Fruit fly (Drosophila melanogaster) whole organism, embryonic: Measurements from ENCODE around the gene spg.
A peak's percentile ranks its signal among the peaks of the same experiment; 100 is the strongest.

Source experiments
- CG10565 ChIP-seq: fragments of 200-800 bp; sonication (Bioruptor generic); optimal IDR thresholded peaks from 3 replicates; lab custom pipeline; 2016; ENCODE audit warnings: missing biosample characterization, mild to moderate bottlenecking, missing genetic modification characterization
- CG13296 ChIP-seq: fragments of 200-800 bp; sonication (Bioruptor generic); optimal IDR thresholded peaks from 3 replicates; lab custom pipeline; 2018; ENCODE audit warnings: missing biosample characterization, mild to moderate bottlenecking, missing genetic modification characterization
- CG14441 ChIP-seq: fragments of 200-800 bp; sonication (Bioruptor generic); IDR thresholded peaks from 2 replicates; pipeline ENCODE4 v1.3.6; 2022; ENCODE audit warnings: missing biosample characterization, missing genetic modification characterization
- CG1602 ChIP-seq: fragments of 200-800 bp; sonication (Bioruptor generic); optimal IDR thresholded peaks from 3 replicates; lab custom pipeline; 2016; ENCODE audit warnings: missing biosample characterization, missing genetic modification characterization
- CG17328 ChIP-seq: fragments of 200-800 bp; sonication (Bioruptor generic); IDR thresholded peaks from 2 replicates; pipeline ENCODE4 v1.3.6; 2022; ENCODE audit warnings: missing biosample characterization, missing genetic modification characterization
- CG17612 ChIP-seq: fragments of 200-800 bp; sonication (Bioruptor generic); IDR thresholded peaks from 2 replicates; pipeline ENCODE4 v1.3.6; 2022; ENCODE audit warnings: missing biosample characterization, missing genetic modification characterization
- CG18764 ChIP-seq: fragments of 200-800 bp; sonication (Bioruptor generic); optimal IDR thresholded peaks from 3 replicates; lab custom pipeline; 2016; ENCODE audit warnings: missing biosample characterization, missing genetic modification characterization
- CG2875 ChIP-seq: fragments of 200-800 bp; sonication (Bioruptor generic); optimal IDR thresholded peaks from 2 replicates; lab custom pipeline; 2017; ENCODE audit warnings: missing biosample characterization, mild to moderate bottlenecking, missing genetic modification characterization, missing genetic modification reagents
- CG30431 ChIP-seq: fragments of 200-800 bp; sonication (Bioruptor generic); optimal IDR thresholded peaks from 2 replicates; lab custom pipeline; 2017; ENCODE audit warnings: missing biosample characterization, missing genetic modification characterization
- CG32772 ChIP-seq: fragments of 200-800 bp; sonication (Bioruptor generic); IDR thresholded peaks from 2 replicates; pipeline ENCODE4 v1.3.6; 2022; ENCODE audit warnings: missing biosample characterization, missing genetic modification characterization
- CG5953 ChIP-seq: fragments of 200-800 bp; sonication (Bioruptor generic); IDR thresholded peaks from 2 replicates; pipeline ENCODE4 v1.3.6; 2022; ENCODE audit warnings: missing biosample characterization, missing genetic modification characterization
- CG7556 ChIP-seq: fragments of 200-800 bp; sonication (Bioruptor generic); optimal IDR thresholded peaks from 2 replicates; lab custom pipeline; 2017; ENCODE audit warnings: missing biosample characterization, mild to moderate bottlenecking, missing genetic modification characterization
- CG9797 ChIP-seq: fragments of 200-800 bp; sonication (Bioruptor generic); optimal IDR thresholded peaks from 3 replicates; lab custom pipeline; 2018; ENCODE audit warnings: missing biosample characterization, mild to moderate bottlenecking, missing genetic modification characterization
- CoRest ChIP-seq: fragments of 200-800 bp; sonication (Bioruptor generic); optimal IDR thresholded peaks from 3 replicates; lab custom pipeline; 2018; ENCODE audit warnings: missing biosample characterization, mild to moderate bottlenecking, missing genetic modification characterization, moderate library complexity
- D19B ChIP-seq: fragments of 200-800 bp; sonication (Bioruptor generic); optimal IDR thresholded peaks from 2 replicates; lab custom pipeline; 2017; ENCODE audit warnings: missing biosample characterization, mild to moderate bottlenecking, missing genetic modification characterization
- Dad ChIP-seq: fragments of 200-800 bp; sonication (Bioruptor generic); optimal IDR thresholded peaks from 3 replicates; lab custom pipeline; 2016; ENCODE audit warnings: missing biosample characterization, missing genetic modification characterization
- Dp ChIP-seq: fragments of 200-800 bp; sonication (Bioruptor generic); optimal IDR thresholded peaks from 2 replicates; lab custom pipeline; 2018; ENCODE audit warnings: missing biosample characterization, mild to moderate bottlenecking, missing genetic modification characterization, moderate library complexity
- Fer2 ChIP-seq: fragments of 200-800 bp; sonication (Bioruptor generic); optimal IDR thresholded peaks from 2 replicates; lab custom pipeline; 2018; ENCODE audit warnings: missing biosample characterization, mild to moderate bottlenecking, missing genetic modification characterization, moderate library complexity
- Gsc ChIP-seq: fragments of 200-800 bp; sonication (Bioruptor generic); IDR thresholded peaks from 2 replicates; pipeline ENCODE4 v1.3.6; 2022; ENCODE audit warnings: missing biosample characterization, missing genetic modification characterization
- HHEX ChIP-seq: fragments of 200-800 bp; sonication (Bioruptor generic); optimal IDR thresholded peaks from 3 replicates; lab custom pipeline; 2017; ENCODE audit warnings: missing biosample characterization, mild to moderate bottlenecking, missing genetic modification characterization, missing genetic modification reagents
- Hand ChIP-seq: fragments of 200-800 bp; sonication (Bioruptor generic); optimal IDR thresholded peaks from 2 replicates; lab custom pipeline; 2017; ENCODE audit warnings: mild to moderate bottlenecking, missing biosample characterization, missing genetic modification reagents, missing genetic modification characterization
- HmgD ChIP-seq: fragments of 200-800 bp; sonication (Bioruptor generic); optimal IDR thresholded peaks from 3 replicates; lab custom pipeline; 2016; ENCODE audit warnings: missing biosample characterization, missing genetic modification characterization
- MESR4 ChIP-seq: fragments of 200-800 bp; sonication (Bioruptor generic); optimal IDR thresholded peaks from 2 replicates; lab custom pipeline; 2018; ENCODE audit warnings: missing biosample characterization, mild to moderate bottlenecking, missing genetic modification characterization, moderate library complexity
- Max ChIP-seq: fragments of 200-800 bp; sonication (Bioruptor generic); optimal IDR thresholded peaks from 2 replicates; lab custom pipeline; 2016; ENCODE audit warnings: missing biosample characterization, mild to moderate bottlenecking, missing genetic modification characterization
- Nf-YB ChIP-seq: fragments of 200-800 bp; sonication (Bioruptor generic); optimal IDR thresholded peaks from 3 replicates; lab custom pipeline; 2019; ENCODE audit warnings: missing biosample characterization, mild to moderate bottlenecking, missing genetic modification characterization, moderate library complexity
- Nf-YC ChIP-seq: fragments of 200-800 bp; optimal IDR thresholded peaks from 3 replicates; lab custom pipeline; 2019; ENCODE audit warnings: missing biosample characterization, mild to moderate bottlenecking, missing genetic modification characterization, moderate library complexity
- Opbp ChIP-seq: fragments of 200-800 bp; sonication (Bioruptor generic); IDR thresholded peaks from 3 replicates; pipeline ENCODE4 v1.3.6; 2022; ENCODE audit warnings: missing biosample characterization, missing genetic modification characterization; ENCODE audit not compliant: partially characterized antibody
- Pdp1 ChIP-seq, 2 experiments: fragments of 200-800 bp; sonication (Bioruptor generic); optimal IDR thresholded peaks; 3 replicates each; lab custom pipeline; 2016; ENCODE audit warnings: missing biosample characterization in 2 of 2, missing genetic modification characterization in 2 of 2, mild to moderate bottlenecking in 1 of 2, moderate library complexity in 1 of 2
- Rfx ChIP-seq: fragments of 200-800 bp; sonication (Bioruptor generic); IDR thresholded peaks from 2 replicates; pipeline ENCODE4 v1.3.6; 2022; ENCODE audit warnings: missing biosample characterization, missing genetic modification characterization
- Side ChIP-seq: fragments of 200-800 bp; sonication (Bioruptor generic); optimal IDR thresholded peaks from 2 replicates; lab custom pipeline; 2016; ENCODE audit warnings: missing biosample characterization, missing genetic modification characterization
- Six4 ChIP-seq: fragments of 200-800 bp; sonication (Bioruptor generic); optimal IDR thresholded peaks from 2 replicates; lab custom pipeline; 2016; ENCODE audit warnings: missing biosample characterization, missing genetic modification characterization
- Spps ChIP-seq: fragments of 200-800 bp; sonication (Bioruptor generic); optimal IDR thresholded peaks from 2 replicates; lab custom pipeline; 2018; ENCODE audit warnings: missing biosample characterization, mild to moderate bottlenecking, missing genetic modification characterization
- Sry-β ChIP-seq: fragments of 200-800 bp; sonication (Bioruptor generic); optimal IDR thresholded peaks from 2 replicates; lab custom pipeline; 2018; ENCODE audit warnings: missing biosample characterization, mild to moderate bottlenecking, missing genetic modification characterization, moderate library complexity
- Ssrp ChIP-seq: fragments of 200-800 bp; sonication (Bioruptor generic); optimal IDR thresholded peaks from 2 replicates; lab custom pipeline; 2018; ENCODE audit warnings: missing biosample characterization, mild to moderate bottlenecking, missing genetic modification characterization, moderate library complexity
- bbx ChIP-seq: fragments of 200-800 bp; sonication (Bioruptor generic); IDR thresholded peaks from 2 replicates; pipeline ENCODE4 v1.3.6; 2022; ENCODE audit warnings: missing biosample characterization, missing genetic modification characterization; ENCODE audit not compliant: partially characterized antibody
- cas ChIP-seq: fragments of 200-800 bp; sonication (Bioruptor generic); IDR thresholded peaks from 2 replicates; pipeline ENCODE4 v1.3.6; 2022; ENCODE audit warnings: missing biosample characterization, missing genetic modification characterization
- chif ChIP-seq, 2 experiments: fragments of 200-800 bp; sonication (Bioruptor generic); optimal IDR thresholded peaks; 3 replicates each; lab custom pipeline; 2016; ENCODE audit warnings: missing biosample characterization in 2 of 2, missing genetic modification characterization in 2 of 2
- dati ChIP-seq: fragments of 200-800 bp; sonication (Bioruptor generic); IDR thresholded peaks from 2 replicates; pipeline ENCODE4 v1.3.6; 2022; ENCODE audit warnings: missing biosample characterization, missing genetic modification characterization
- dm ChIP-seq: fragments of 200-800 bp; sonication (Bioruptor generic); optimal IDR thresholded peaks from 3 replicates; lab custom pipeline; 2016; ENCODE audit warnings: missing biosample characterization, missing genetic modification characterization
- dmrt99B ChIP-seq: fragments of 200-800 bp; sonication (Bioruptor generic); optimal IDR thresholded peaks from 2 replicates; lab custom pipeline; 2018; ENCODE audit warnings: missing biosample characterization, mild to moderate bottlenecking, missing genetic modification characterization, moderate library complexity
- gt ChIP-seq: fragments of 200-800 bp; sonication (Bioruptor generic); IDR thresholded peaks from 2 replicates; pipeline ENCODE4 v1.3.6; 2022; ENCODE audit warnings: missing biosample characterization, missing genetic modification characterization
- knrl ChIP-seq: fragments of 200-800 bp; sonication (Bioruptor generic); IDR thresholded peaks from 3 replicates; pipeline ENCODE4 v1.3.6; 2022; ENCODE audit warnings: missing biosample characterization, missing genetic modification characterization; ENCODE audit not compliant: partially characterized antibody
- nerfin-1 ChIP-seq: fragments of 200-800 bp; sonication (Bioruptor generic); optimal IDR thresholded peaks from 3 replicates; lab custom pipeline; 2019; ENCODE audit warnings: missing biosample characterization, mild to moderate bottlenecking, missing genetic modification characterization, moderate library complexity
- pnt ChIP-seq: fragments of 200-800 bp; sonication (Bioruptor generic); optimal IDR thresholded peaks from 3 replicates; lab custom pipeline; 2016; ENCODE audit warnings: missing biosample characterization, missing genetic modification characterization
- pum ChIP-seq: fragments of 200-800 bp; sonication (Bioruptor generic); optimal IDR thresholded peaks from 2 replicates; lab custom pipeline; 2016; ENCODE audit warnings: missing biosample characterization, missing genetic modification characterization
- run ChIP-seq: fragments of 200-800 bp; sonication (Bioruptor generic); optimal IDR thresholded peaks from 3 replicates; lab custom pipeline; 2018; ENCODE audit warnings: missing biosample characterization, mild to moderate bottlenecking, missing genetic modification characterization
- stwl ChIP-seq: fragments of 200-800 bp; sonication (Bioruptor generic); optimal IDR thresholded peaks from 3 replicates; lab custom pipeline; 2018; ENCODE audit warnings: missing biosample characterization, mild to moderate bottlenecking, missing genetic modification characterization, moderate library complexity
- unc-4 ChIP-seq: fragments of 200-800 bp; sonication (Bioruptor generic); IDR thresholded peaks from 2 replicates; pipeline ENCODE4 v1.3.6; 2022; ENCODE audit warnings: missing biosample characterization, missing genetic modification characterization; ENCODE audit not compliant: partially characterized antibody
- unpg ChIP-seq: fragments of 200-800 bp; sonication (Bioruptor generic); optimal IDR thresholded peaks from 3 replicates; lab custom pipeline; 2018; ENCODE audit warnings: missing biosample characterization, mild to moderate bottlenecking, missing genetic modification characterization, moderate library complexity

spg gene

DNA sequence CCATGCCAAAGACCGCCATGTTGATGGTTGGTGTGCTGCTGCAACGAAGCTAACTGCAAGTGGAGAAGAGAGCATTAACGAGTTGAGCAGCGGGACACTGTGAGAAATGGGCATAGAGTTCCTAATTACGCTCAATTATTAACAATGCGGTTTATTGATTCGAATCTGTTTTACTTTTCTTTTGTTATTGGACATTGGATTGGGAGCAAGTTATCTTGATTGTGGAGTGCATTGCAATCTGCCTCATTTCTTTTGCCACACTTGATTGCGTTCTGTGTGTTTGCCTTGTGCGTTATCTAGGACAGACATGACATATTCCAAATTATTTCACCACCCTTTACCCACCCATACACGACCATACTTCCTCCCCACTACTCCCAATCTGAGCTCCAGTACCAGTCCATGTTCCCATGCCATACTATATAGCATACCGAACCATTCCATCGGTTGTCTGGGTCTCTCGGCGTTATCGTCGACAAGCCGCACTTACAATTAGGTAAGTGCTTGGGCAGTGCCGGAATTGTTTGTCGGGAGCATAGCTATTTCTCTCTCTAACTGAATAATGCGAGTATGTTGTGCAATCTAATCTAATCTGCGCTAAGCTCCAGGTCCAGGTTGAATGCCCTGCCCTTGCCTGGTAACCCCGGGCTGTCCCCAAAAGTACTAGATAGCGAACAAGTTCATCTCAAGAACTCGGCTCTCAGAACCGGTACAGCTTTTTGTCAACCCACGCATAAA is 12.4 kb downstream of the spg start (continued):
- no peak for TF ChIP-seq bbx (GFP tag; lab: Robert Waterston, UW)
- no peak for TF ChIP-seq CG18764 (GFP tag; lab: Kevin White, UChicago)
- peak; percentile 4 for TF ChIP-seq CG1602 (GFP tag; lab: Kevin White, UChicago)
- no peak for TF ChIP-seq run (tag; lab: Kevin White, UChicago)
- peak; percentile 42 for TF ChIP-seq Ssrp (tag; lab: Kevin White, UChicago)
- TF ChIP-seq Hand (GFP tag; lab: Kevin White, UChicago) = no peak
- TF ChIP-seq CG32772 (GFP tag; lab: Robert Waterston, UW) = no peak; the same call in 1 of the 2 replicates
- no peak for TF ChIP-seq Max (GFP tag; lab: Kevin White, UChicago)
- TF ChIP-seq D19B (GFP tag; lab: Kevin White, UChicago) = no peak
- no peak for TF ChIP-seq Opbp
- peak; percentile 4 for TF ChIP-seq Side
- no peak for TF ChIP-seq stwl (tag; lab: Kevin White, UChicago)
- peak; percentile 34 for TF ChIP-seq pum
- no peak for TF ChIP-seq CG9797 (GFP tag; lab: Kevin White, UChicago)
- TF ChIP-seq cas (GFP tag; lab: Robert Waterston, UW) = no peak
- TF ChIP-seq gt (GFP tag; lab: Robert Waterston, UW) = no peak
- TF ChIP-seq CG14441 (GFP tag; lab: Robert Waterston, UW) = peak; percentile 45
- TF ChIP-seq Fer2 (tag; lab: Kevin White, UChicago) = no peak
- TF ChIP-seq CG2875 (GFP tag; lab: Kevin White, UChicago) = no peak
- no peak for TF ChIP-seq Gsc
- TF ChIP-seq CG10565 (GFP tag; lab: Kevin White, UChicago) = no peak
- TF ChIP-seq MESR4 (GFP tag; lab: Kevin White, UChicago) = no peak
- TF ChIP-seq knrl (GFP tag; lab: Robert Waterston, UW) = no peak
- peak in 1 of 2 experiments; percentile 94 for TF ChIP-seq Pdp1 (GFP tag; optimal IDR thresholded peaks at IDR 0.05; lab: Kevin White, UChicago)
- no peak for TF ChIP-seq Nf-YC (tag; lab: Kevin White, UChicago)
- TF ChIP-seq CG17612 (GFP tag; lab: Robert Waterston, UW) = no peak
- TF ChIP-seq Dp (GFP tag; lab: Kevin White, UChicago) = no peak
- peak; percentile 38 for TF ChIP-seq CoRest
- TF ChIP-seq HmgD (GFP tag; lab: Kevin White, UChicago) = no peak
- peak; percentile 11 for TF ChIP-seq HHEX
- peak; percentile 18 to 63 for TF ChIP-seq chif (GFP tag; optimal IDR thresholded peaks at IDR 0.05; lab: Kevin White, UChicago)
- no peak for TF ChIP-seq dm
- no peak; the same call in 1 of the 2 replicates for TF ChIP-seq CG5953 (GFP tag; lab: Robert Waterston, UW)
- peak; percentile 25 for TF ChIP-seq CG30431 (GFP tag; lab: Kevin White, UChicago)
- TF ChIP-seq dmrt99B (tag; lab: Kevin White, UChicago) = peak; percentile 68
- peak; percentile 1 for TF ChIP-seq CG7556
- TF ChIP-seq Dad (GFP tag; lab: Kevin White, UChicago) = peak; percentile 17
- no peak for TF ChIP-seq nerfin-1 (tag; lab: Kevin White, UChicago)
- TF ChIP-seq Spps (tag; lab: Kevin White, UChicago) = no peak
- no peak for TF ChIP-seq Six4 (GFP tag; lab: Kevin White, UChicago)
- TF ChIP-seq Nf-YB (GFP tag; lab: Kevin White, UChicago) = no peak
- peak; percentile 19; the same call in 1 of the 2 replicates for TF ChIP-seq Rfx
- no peak for TF ChIP-seq CG13296 (GFP tag; lab: Kevin White, UChicago)
- TF ChIP-seq dati (GFP tag; lab: Robert Waterston, UW) = no peak
- no peak for TF ChIP-seq Sry-β
- peak; percentile 56 for TF ChIP-seq CG17328 (GFP tag; lab: Robert Waterston, UW)
- TF ChIP-seq unpg = peak; percentile 48
- no peak for TF ChIP-seq unc-4 (GFP tag; lab: Robert Waterston, UW)
- TF ChIP-seq pnt = peak; percentile 35
